Worm (Caenorhabditis elegans): ENCODE measurements around the gene ptr-22.

- no peak for TF ChIP-seq elt-1 (tag; optimal IDR thresholded peaks at IDR 0.05; ENCODE audit: borderline replicate concordance, insufficient read depth)
- TF ChIP-seq lin-13 (tag; optimal IDR thresholded peaks at IDR 0.05): no peak
- no peak for TF ChIP-seq nhr-28 (tag; optimal IDR thresholded peaks at IDR 0.05)
- TF ChIP-seq unc-120 (tag; optimal IDR thresholded peaks at IDR 0.05; ENCODE audit: poor library complexity, severe bottlenecking): no peak
- TF ChIP-seq unc-39 (tag; optimal IDR thresholded peaks at IDR 0.05): no peak
- no peak for TF ChIP-seq nhr-12 (tag; optimal IDR thresholded peaks at IDR 0.05)
These were observed 18.1 kb downstream of the ptr-22 start for ce11 chrV:18913120-18913519.
